Worm (Caenorhabditis elegans) whole organism, mixed stage, embryonic: ENCODE results near the gene T16G12.7.

Experiments
- ces-1 ChIP-seq: fragments of 150-350 bp; optimal IDR thresholded peaks from 2 replicates; lab custom pipeline; 2014; ENCODE audit warnings: missing biosample characterization, missing genetic modification reagents, missing genetic modification characterization
- drap-1 ChIP-seq: fragments of 200-800 bp; sonication (Bioruptor generic); optimal IDR thresholded peaks from 3 replicates; lab custom pipeline; 2018; ENCODE audit warnings: mild to moderate bottlenecking, missing genetic modification characterization, missing compliant biosample characterization
- nhr-237 ChIP-seq: fragments of 150-350 bp; optimal IDR thresholded peaks from 2 replicates; lab custom pipeline; 2014; ENCODE audit warnings: missing biosample characterization, missing genetic modification characterization
- unc-62 ChIP-seq: fragments of 150-350 bp; optimal IDR thresholded peaks from 2 replicates; lab custom pipeline; 2014; ENCODE audit warnings: missing biosample characterization, missing genetic modification reagents, missing genetic modification characterization
- zip-8 ChIP-seq: fragments of 150-350 bp; optimal IDR thresholded peaks from 2 replicates; lab custom pipeline; 2014; ENCODE audit warnings: missing biosample characterization, missing genetic modification characterization

- TF ChIP-seq drap-1 (GFP tag; lab: Kevin White, UChicago) = no peak
- no peak for TF ChIP-seq zip-8
- TF ChIP-seq nhr-237 (tag; lab: Kevin White, UChicago) = no peak
- TF ChIP-seq ces-1 = no peak
- no peak for TF ChIP-seq unc-62 (GFP tag; lab: Kevin White, UChicago)
Measured at ce11 chrIII:10085574-10085973, 45.7 kb upstream of the T16G12.7 start.
